Fruit fly (Drosophila melanogaster): ENCODE data around the gene eIF4E1.

The eIF4E1 gene

DNA sequence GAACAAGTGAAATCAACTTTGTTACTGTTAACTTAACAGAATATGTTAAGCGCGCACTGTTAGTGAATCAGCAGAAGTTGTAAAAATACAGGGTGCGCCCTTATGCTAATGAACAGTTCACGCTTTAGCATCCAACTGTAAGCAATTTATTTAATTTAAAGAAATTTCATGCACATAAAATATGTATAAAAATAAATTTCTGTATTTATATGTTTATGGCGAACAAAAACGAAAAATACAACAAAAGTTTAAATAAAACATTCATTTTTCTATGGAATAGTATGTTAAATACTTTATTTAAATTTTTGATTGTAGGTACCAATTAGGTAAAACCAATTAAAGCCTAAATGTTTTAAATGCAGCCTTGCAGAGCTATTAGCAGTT lies 22.3 kb upstream of the eIF4E1 start (continued):
- TF ChIP-seq CG7839 (tag; optimal IDR thresholded peaks at IDR 0.05), result peak; percentile 36
- no peak for TF ChIP-seq wek (GFP tag; optimal IDR thresholded peaks at IDR 0.05)
- no peak for TF ChIP-seq da (GFP tag; optimal IDR thresholded peaks at IDR 0.05)
- TF ChIP-seq bsh (GFP tag; optimal IDR thresholded peaks at IDR 0.05), result peak in 1 of 2 experiments; percentile 61
- no peak for TF ChIP-seq CG10959 (GFP tag; IDR thresholded peaks at IDR 0.05)
- no peak for TF ChIP-seq esg (GFP tag; conservative IDR thresholded peaks at IDR 0.05)
- TF ChIP-seq zfh1 (GFP tag; IDR thresholded peaks at IDR 0.05), result no peak
- TF ChIP-seq C15 (GFP tag; IDR thresholded peaks at IDR 0.05), result no peak
- no peak; the same call in 2 of the 3 replicates for TF ChIP-seq CG34422 (GFP tag; IDR thresholded peaks at IDR 0.05)
- TF ChIP-seq Atf6 (GFP tag; IDR thresholded peaks at IDR 0.05), result peak; percentile 42; the same call in 1 of the 2 replicates
- TF ChIP-seq pros (GFP tag; optimal IDR thresholded peaks at IDR 0.05), result no peak
- peak; percentile 53 for TF ChIP-seq CG2678 (tag; optimal IDR thresholded peaks at IDR 0.05)
- no peak for TF ChIP-seq CG11085 (GFP tag; IDR thresholded peaks at IDR 0.05)
- no peak for TF ChIP-seq br (optimal IDR thresholded peaks at IDR 0.05)
- no peak for TF ChIP-seq CG6813 (GFP tag; optimal IDR thresholded peaks at IDR 0.05)
- TF ChIP-seq CG3281 (GFP tag; optimal IDR thresholded peaks at IDR 0.05), result peak; percentile 39
- no peak for TF ChIP-seq zf30C (GFP tag; optimal IDR thresholded peaks at IDR 0.05)
- no peak for TF ChIP-seq H2.0 (GFP tag; IDR thresholded peaks at IDR 0.05)
- TF ChIP-seq PHDP (tag; optimal IDR thresholded peaks at IDR 0.05), result peak; percentile 79
- TF ChIP-seq Dad (GFP tag; optimal IDR thresholded peaks at IDR 0.05), result no peak
- TF ChIP-seq CG15601 (tag; optimal IDR thresholded peaks at IDR 0.05), result peak; percentile 39
- TF ChIP-seq stc (GFP tag; IDR thresholded peaks at IDR 0.05), result 0 out of 2 replicates have a peak, but pooled peaks have one; percentile 11
- no peak for TF ChIP-seq bab2 (GFP tag; optimal IDR thresholded peaks at IDR 0.05)
- TF ChIP-seq kni (GFP tag; optimal IDR thresholded peaks at IDR 0.05), result no peak
- TF ChIP-seq dan (GFP tag; IDR thresholded peaks at IDR 0.05), result no peak
- TF ChIP-seq CG8765 (GFP tag; IDR thresholded peaks at IDR 0.05), result no peak
- TF ChIP-seq chif (GFP tag; optimal IDR thresholded peaks at IDR 0.05), result no peak
- no peak for TF ChIP-seq CG10431 (GFP tag; optimal IDR thresholded peaks at IDR 0.05)
- no peak for TF ChIP-seq fu2 (GFP tag; optimal IDR thresholded peaks at IDR 0.05)
- no peak for TF ChIP-seq CG2129 (GFP tag; IDR thresholded peaks at IDR 0.05; ENCODE audit: partially characterized antibody)
- TF ChIP-seq CG3995 (GFP tag; optimal IDR thresholded peaks at IDR 0.05), result peak; percentile 27
- TF ChIP-seq fd102C (GFP tag; optimal IDR thresholded peaks at IDR 0.05), result no peak
- TF ChIP-seq insv (GFP tag; optimal IDR thresholded peaks at IDR 0.05), result no peak
- no peak for TF ChIP-seq ham (GFP tag; IDR thresholded peaks at IDR 0.05)
- no peak for TF ChIP-seq wor (GFP tag; IDR thresholded peaks at IDR 0.05)
- peak; percentile 21 for TF ChIP-seq CrebB (tag; optimal IDR thresholded peaks at IDR 0.05)
- no peak for TF ChIP-seq Hr39 (optimal IDR thresholded peaks at IDR 0.05)
- no peak for TF ChIP-seq danr (GFP tag; IDR thresholded peaks at IDR 0.05)
- no peak for TF ChIP-seq grn (GFP tag; optimal IDR thresholded peaks at IDR 0.05)
- TF ChIP-seq CG7271 (tag; optimal IDR thresholded peaks at IDR 0.05), result no peak
- no peak for TF ChIP-seq CG1603 (tag; optimal IDR thresholded peaks at IDR 0.05)
- no peak for TF ChIP-seq maf-S (GFP tag; optimal IDR thresholded peaks at IDR 0.05)
- TF ChIP-seq CG17829 (tag; optimal IDR thresholded peaks at IDR 0.05), result peak; percentile 50
- no peak for TF ChIP-seq CG1647 (GFP tag; optimal IDR thresholded peaks at IDR 0.05)
- TF ChIP-seq knrl (GFP tag; IDR thresholded peaks at IDR 0.05; ENCODE audit: partially characterized antibody), result no peak
- no peak for TF ChIP-seq ssp (GFP tag; IDR thresholded peaks at IDR 0.05)
- no peak for TF ChIP-seq CG11456 (GFP tag; IDR thresholded peaks at IDR 0.05)
- TF ChIP-seq lov (optimal IDR thresholded peaks at IDR 0.05), result no peak
- no peak for TF ChIP-seq lov (GFP tag; IDR thresholded peaks at IDR 0.05)
- no peak for TF ChIP-seq exex (tag; optimal IDR thresholded peaks at IDR 0.05)
- TF ChIP-seq Spps (tag; optimal IDR thresholded peaks at IDR 0.05), result no peak
- no peak for TF ChIP-seq Atf3 (GFP tag; optimal IDR thresholded peaks at IDR 0.05)
- TF ChIP-seq Fer1 (GFP tag; optimal IDR thresholded peaks at IDR 0.05), result peak; percentile 43
